Worm (Caenorhabditis elegans): ENCODE data around the gene C16C8.5.

DNA sequence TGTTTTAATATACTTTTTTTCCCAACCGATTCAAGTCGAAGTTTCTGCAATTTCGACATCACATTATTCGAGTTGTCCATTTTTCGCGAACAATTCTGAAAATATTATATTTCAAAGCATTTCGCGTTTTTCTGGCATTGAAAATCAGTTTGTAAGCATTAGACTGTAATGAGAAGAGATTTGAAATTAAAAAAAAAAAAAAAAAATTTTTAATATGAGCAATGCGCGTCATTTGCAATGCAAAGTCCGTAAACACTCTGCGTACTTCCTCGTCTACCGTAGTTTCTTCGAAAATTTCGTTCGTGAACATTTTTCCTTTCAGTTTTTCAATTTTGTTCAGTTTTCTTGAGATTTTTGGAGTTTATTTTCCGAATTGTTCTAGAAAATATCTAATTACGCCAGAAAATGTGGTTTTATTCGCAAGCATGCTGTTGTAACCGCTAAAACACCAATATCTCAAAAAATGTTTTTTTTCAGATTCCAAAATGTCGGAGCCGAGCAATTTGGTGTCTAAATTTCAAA, at the start of gene C16C8.5, which contains the start of gene C16C8.16:
- TF ChIP-seq med-1 (GFP tag; optimal IDR thresholded peaks at IDR 0.05; ENCODE audit: insufficient read depth) (no peak), klf-2 (GFP tag; conservative IDR thresholded peaks at IDR 0.05) (no peak), ztf-29 (GFP tag; IDR thresholded peaks at IDR 0.05) (no peak), cog-1 (tag; optimal IDR thresholded peaks at IDR 0.05) (no peak), flt-1 (GFP tag; IDR thresholded peaks at IDR 0.05) (no peak), T22C8.4 (GFP tag; IDR thresholded peaks at IDR 0.05) (no peak), ref-1 (GFP tag; conservative IDR thresholded peaks at IDR 0.05) (no peak), tab-1 (GFP tag; IDR thresholded peaks at IDR 0.05) (no peak)
